Fruit fly (Drosophila melanogaster): Measurements from ENCODE around the gene mus312.
A peak's percentile ranks its signal among the peaks of the same experiment; 100 is the strongest.

mus312 gene

DNA sequence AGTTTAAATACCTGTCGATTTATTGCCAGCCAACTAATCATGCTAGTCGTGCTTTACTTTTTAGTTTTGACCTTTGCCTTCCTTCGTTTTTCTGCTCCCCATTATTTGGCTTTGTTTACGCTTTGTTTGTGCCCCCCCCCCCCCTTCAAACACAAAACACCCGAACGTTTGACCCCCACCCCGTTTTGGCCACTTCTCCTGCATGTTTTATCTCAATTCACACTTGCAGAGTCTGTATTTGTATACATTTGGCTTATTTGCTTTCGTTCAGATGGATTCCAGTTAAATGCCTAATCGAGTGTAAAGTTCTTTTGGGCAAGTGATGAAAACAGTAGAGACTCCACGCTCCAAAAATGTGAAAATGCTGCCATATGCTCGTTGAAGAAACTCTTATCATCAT is 20.4 kb downstream of the mus312 start (continued):
- no peak for TF ChIP-seq sima (GFP tag; optimal IDR thresholded peaks at IDR 0.05)
- no peak for TF ChIP-seq emc (GFP tag; optimal IDR thresholded peaks at IDR 0.05)
- TF ChIP-seq bcd (GFP tag; optimal IDR thresholded peaks at IDR 0.05) = no peak
- peak; percentile 27 for TF ChIP-seq CG7987 (GFP tag; optimal IDR thresholded peaks at IDR 0.05)
- TF ChIP-seq Asciz (GFP tag; optimal IDR thresholded peaks at IDR 0.05) = peak; percentile 4
- TF ChIP-seq row (GFP tag; IDR thresholded peaks at IDR 0.05) = no peak
- TF ChIP-seq trem (tag; optimal IDR thresholded peaks at IDR 0.05) = no peak
- TF ChIP-seq CG10543 (GFP tag; optimal IDR thresholded peaks at IDR 0.05) = peak; percentile 40
- no peak for TF ChIP-seq CG9437 (GFP tag; optimal IDR thresholded peaks at IDR 0.05)
- TF ChIP-seq gfzf (GFP tag; optimal IDR thresholded peaks at IDR 0.05) = no peak
- TF ChIP-seq HHEX (GFP tag; optimal IDR thresholded peaks at IDR 0.05) = peak; percentile 10
- TF ChIP-seq ase (GFP tag; IDR thresholded peaks at IDR 0.05) = no peak
- TF ChIP-seq org-1 (GFP tag; optimal IDR thresholded peaks at IDR 0.05) = peak; percentile 56
- TF ChIP-seq CG8290 (GFP tag; optimal IDR thresholded peaks at IDR 0.05) = no peak
- TF ChIP-seq CG8290 (tag; optimal IDR thresholded peaks at IDR 0.05) = peak in 1 of 2 experiments; percentile 32
- peak; percentile 82 for TF ChIP-seq crol (GFP tag; IDR thresholded peaks at IDR 0.05)
- TF ChIP-seq CG9727 (GFP tag; optimal IDR thresholded peaks at IDR 0.05) = peak; percentile 9
- no peak for TF ChIP-seq maf-S (GFP tag; optimal IDR thresholded peaks at IDR 0.05)
- TF ChIP-seq Rfx (GFP tag; IDR thresholded peaks at IDR 0.05) = peak; percentile 41; the same call in 1 of the 2 replicates
- peak; percentile 16 for TF ChIP-seq Meics (GFP tag; optimal IDR thresholded peaks at IDR 0.05)
- TF ChIP-seq CG3995 (GFP tag; optimal IDR thresholded peaks at IDR 0.05) = no peak
- no peak for TF ChIP-seq Aef1 (GFP tag; IDR thresholded peaks at IDR 0.05)
- TF ChIP-seq Lpt (GFP tag; optimal IDR thresholded peaks at IDR 0.05) = no peak
- TF ChIP-seq Hr78 (GFP tag; optimal IDR thresholded peaks at IDR 0.05) = peak in 1 of 2 experiments; percentile 70
- no peak for TF ChIP-seq croc (GFP tag; conservative IDR thresholded peaks at IDR 0.05)
- TF ChIP-seq CG12155 (GFP tag; optimal IDR thresholded peaks at IDR 0.05) = no peak
- TF ChIP-seq Tbp (GFP tag; optimal IDR thresholded peaks at IDR 0.05) = no peak
- TF ChIP-seq sob (GFP tag; IDR thresholded peaks at IDR 0.05) = 0 out of 2 replicates have a peak, but pooled peaks have one; percentile 15
- TF ChIP-seq caup (GFP tag; optimal IDR thresholded peaks at IDR 0.05; ENCODE audit: severe bottlenecking) = peak; percentile 6
- peak; percentile 37 for TF ChIP-seq sd (tag; optimal IDR thresholded peaks at IDR 0.05)
- TF ChIP-seq Dfd (GFP tag; optimal IDR thresholded peaks at IDR 0.05) = no peak
- TF ChIP-seq psq (GFP tag; optimal IDR thresholded peaks at IDR 0.05) = no peak
- no peak for TF ChIP-seq Vsx1 (GFP tag; optimal IDR thresholded peaks at IDR 0.05)
- peak; percentile 21 for TF ChIP-seq twi (tag; optimal IDR thresholded peaks at IDR 0.05)
- TF ChIP-seq BtbVII (GFP tag; optimal IDR thresholded peaks at IDR 0.05) = peak; percentile 24
- TF ChIP-seq CG14050 (GFP tag; IDR thresholded peaks at IDR 0.05) = no peak
- TF ChIP-seq CG5180 (GFP tag; optimal IDR thresholded peaks at IDR 0.05) = no peak
- peak; percentile 19 for TF ChIP-seq kah (GFP tag; optimal IDR thresholded peaks at IDR 0.05)
- peak; percentile 47 for TF ChIP-seq Hand (GFP tag; optimal IDR thresholded peaks at IDR 0.05)
- TF ChIP-seq CG9817 (tag; optimal IDR thresholded peaks at IDR 0.05) = no peak
- no peak for TF ChIP-seq CG2120 (GFP tag; optimal IDR thresholded peaks at IDR 0.05)

- TF ChIP-seq Rfx (GFP tag; IDR thresholded peaks at IDR 0.05) (peak; percentile 63; the same call in 1 of the 2 replicates), CG13894 (tag; optimal IDR thresholded peaks at IDR 0.05) (peak; percentile 35), scrt (GFP tag; optimal IDR thresholded peaks at IDR 0.05) (no peak), HmgD (GFP tag; optimal IDR thresholded peaks at IDR 0.05) (no peak), pum (GFP tag; optimal IDR thresholded peaks at IDR 0.05) (peak; percentile 14), Six4 (GFP tag; optimal IDR thresholded peaks at IDR 0.05) (peak; percentile 3), CG17328 (GFP tag; IDR thresholded peaks at IDR 0.05) (no peak), CG14860 (GFP tag; IDR thresholded peaks at IDR 0.05; ENCODE audit: partially characterized antibody) (peak; percentile 65), sna (GFP tag; IDR thresholded peaks at IDR 0.05; ENCODE audit: partially characterized antibody) (peak; percentile 77), CG7987 (GFP tag; optimal IDR thresholded peaks at IDR 0.05) (peak; percentile 3), HHEX (GFP tag; optimal IDR thresholded peaks at IDR 0.05) (no peak), Opbp (GFP tag; IDR thresholded peaks at IDR 0.05; ENCODE audit: partially characterized antibody) (no peak; the same call in 1 of the 3 replicates), CrebB (tag; optimal IDR thresholded peaks at IDR 0.05) (no peak), Vsx1 (GFP tag; optimal IDR thresholded peaks at IDR 0.05) (no peak)
Measured at dm6 chr3L:7356386-7357117, 27.6 kb downstream of the mus312 start, which contains the start of gene CTCF. Gene CTCF (minus strand): TSS chr3L:7356713.

All from whole organism, embryonic.